Worm (Caenorhabditis elegans) whole organism, early embryonic: Measurements from ENCODE around the gene M110.7.

ENCODE experiments used
- aly-1 ChIP-seq: sonication (generic microtip); optimal IDR thresholded peaks from 2 replicates; lab custom pipeline; 2016; ENCODE audit warnings: missing genetic modification characterization, missing compliant biosample characterization
- ama-1 ChIP-seq: fragments of 150-350 bp; optimal IDR thresholded peaks from 2 replicates; lab custom pipeline; 2014
- ceh-36 ChIP-seq: sonication (generic microtip); optimal IDR thresholded peaks from 2 replicates; lab custom pipeline; 2016; ENCODE audit warnings: missing genetic modification characterization, inconsistent platforms, missing compliant biosample characterization
- flt-1 ChIP-seq: fragments of 200-800 bp; sonication (Bioruptor generic); IDR thresholded peaks from 2 replicates; pipeline ENCODE4 v1.3.6; 2022; ENCODE audit warnings: missing genetic modification characterization, missing compliant biosample characterization

DNA sequence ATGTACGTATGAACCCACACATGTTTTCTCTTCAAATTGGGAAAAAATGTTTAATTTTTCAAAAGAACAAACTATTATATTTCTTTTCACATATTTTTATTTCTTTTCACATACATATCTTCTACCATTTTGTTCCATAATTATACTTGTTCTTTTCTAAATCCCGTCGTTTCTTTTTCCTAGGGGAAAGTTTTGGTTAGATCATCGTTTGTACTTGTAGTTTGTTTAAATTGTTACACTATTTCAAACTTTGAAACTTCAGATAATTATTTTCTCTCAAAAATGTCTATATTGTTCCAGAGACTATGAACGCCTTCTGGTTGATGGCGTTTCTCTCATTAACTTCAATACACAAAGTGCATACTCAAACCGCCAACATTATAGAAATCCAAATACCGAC, 23.4 kb downstream of the M110.7 start, which contains the start of gene F35C11.7:
- TF ChIP-seq ama-1 (lab: Kevin White, UChicago) (no peak), ceh-36 (tag; lab: Kevin White, UChicago) (no peak), aly-1 (tag; lab: Kevin White, UChicago) (no peak), flt-1 (GFP tag; lab: Robert Waterston, UW) (no peak)
